Fruit fly (Drosophila melanogaster): ENCODE measurements around the gene E5.

The E5 gene

dm6 chr3R:13914760-13915417, 40.2 kb upstream of the E5 start (continued):
- peak; percentile 86 for TF ChIP-seq gem (tag; optimal IDR thresholded peaks at IDR 0.05)
- TF ChIP-seq seq (GFP tag; IDR thresholded peaks at IDR 0.05) = peak; percentile 61
- TF ChIP-seq CG14441 (GFP tag; IDR thresholded peaks at IDR 0.05) = peak; percentile 86
- TF ChIP-seq CG8944 (GFP tag; optimal IDR thresholded peaks at IDR 0.05) = peak; percentile 74
- peak; percentile 85 for TF ChIP-seq CG11504 (tag; optimal IDR thresholded peaks at IDR 0.05)
- TF ChIP-seq CG1602 (GFP tag; optimal IDR thresholded peaks at IDR 0.05) = peak; percentile 62
- TF ChIP-seq Antp (GFP tag; optimal IDR thresholded peaks at IDR 0.05) = peak; percentile 75
- TF ChIP-seq CG5180 (GFP tag; optimal IDR thresholded peaks at IDR 0.05) = peak; percentile 56
- peak; percentile 7 for TF ChIP-seq TFAM (GFP tag; optimal IDR thresholded peaks at IDR 0.05)
- no peak for TF ChIP-seq CG17912 (GFP tag; optimal IDR thresholded peaks at IDR 0.05)
- TF ChIP-seq CG18011 (GFP tag; optimal IDR thresholded peaks at IDR 0.05) = peak; percentile 19
- peak; percentile 51; the same call in 1 of the 2 replicates for TF ChIP-seq dan (GFP tag; IDR thresholded peaks at IDR 0.05)
- peak; percentile 64 for TF ChIP-seq Nf-YA (GFP tag; IDR thresholded peaks at IDR 0.05)
- TF ChIP-seq insv (GFP tag; optimal IDR thresholded peaks at IDR 0.05) = no peak
- peak; percentile 47 for TF ChIP-seq fu2 (GFP tag; optimal IDR thresholded peaks at IDR 0.05)
- TF ChIP-seq row (GFP tag; IDR thresholded peaks at IDR 0.05) = peak; percentile 79
- no peak for TF ChIP-seq D (optimal IDR thresholded peaks at IDR 0.05)
- TF ChIP-seq D (GFP tag; optimal IDR thresholded peaks at IDR 0.05) = peak; percentile 60
- peak; percentile 56 for TF ChIP-seq CG43689 (GFP tag; IDR thresholded peaks at IDR 0.05)
- TF ChIP-seq HmgZ (tag; optimal IDR thresholded peaks at IDR 0.05) = peak; percentile 6
- peak; percentile 60 for TF ChIP-seq Oaz (GFP tag; IDR thresholded peaks at IDR 0.05)
- TF ChIP-seq GATAe (GFP tag; conservative IDR thresholded peaks at IDR 0.05) = 0 out of 2 replicates have a peak, but pooled peaks have one; percentile 30
- TF ChIP-seq CG4404 (GFP tag; IDR thresholded peaks at IDR 0.05) = peak; percentile 64
- peak; percentile 45 for TF ChIP-seq NC2α (GFP tag; optimal IDR thresholded peaks at IDR 0.05)
- TF ChIP-seq CG12219 (GFP tag; optimal IDR thresholded peaks at IDR 0.05) = peak; percentile 74
- no peak for TF ChIP-seq Doc3 (GFP tag; IDR thresholded peaks at IDR 0.05; ENCODE audit: partially characterized antibody)
- no peak for TF ChIP-seq vnd (GFP tag; IDR thresholded peaks at IDR 0.05; ENCODE audit: partially characterized antibody)
- peak; percentile 37 for TF ChIP-seq CG6765 (GFP tag; optimal IDR thresholded peaks at IDR 0.05)
- TF ChIP-seq CG6175 (GFP tag; IDR thresholded peaks at IDR 0.05) = no peak; the same call in 2 of the 3 replicates
- TF ChIP-seq CG3281 (GFP tag; optimal IDR thresholded peaks at IDR 0.05) = peak; percentile 74
- TF ChIP-seq Taf1 (GFP tag; IDR thresholded peaks at IDR 0.05) = peak; percentile 55
- no peak for TF ChIP-seq Dip2 (GFP tag; IDR thresholded peaks at IDR 0.05)
- TF ChIP-seq da (GFP tag; optimal IDR thresholded peaks at IDR 0.05) = no peak
- peak; percentile 55; the same call in 1 of the 3 replicates for TF ChIP-seq CG3726 (GFP tag; IDR thresholded peaks at IDR 0.05)
- peak; percentile 52 for TF ChIP-seq Spps (tag; optimal IDR thresholded peaks at IDR 0.05)
- 0 out of 4 replicates have a peak, but pooled peaks have one; percentile 62 for TF ChIP-seq chinmo (GFP tag; IDR thresholded peaks at IDR 0.05; ENCODE audit: partially characterized antibody)
- TF ChIP-seq CG15011 (GFP tag; optimal IDR thresholded peaks at IDR 0.05) = peak; percentile 51
- peak; percentile 32 for TF ChIP-seq Mad (GFP tag; optimal IDR thresholded peaks at IDR 0.05)
- no peak for TF ChIP-seq pita (GFP tag; optimal IDR thresholded peaks at IDR 0.05)

dm6 chr3R:13913586-13913985, 38.9 kb upstream of the E5 start:
- TF ChIP-seq CG14860 (GFP tag; IDR thresholded peaks at IDR 0.05; ENCODE audit: partially characterized antibody) = no peak
- peak; percentile 4; the same call in 1 of the 2 replicates for TF ChIP-seq Awh (GFP tag; IDR thresholded peaks at IDR 0.05)
- peak; percentile 52 for TF ChIP-seq kni (GFP tag; optimal IDR thresholded peaks at IDR 0.05)
- peak; percentile 85 for TF ChIP-seq Blimp-1 (GFP tag; optimal IDR thresholded peaks at IDR 0.05)
- no peak for TF ChIP-seq CG11504 (tag; optimal IDR thresholded peaks at IDR 0.05)

Data from whole organism, embryonic.